Worm (Caenorhabditis elegans): ENCODE data around the gene ocr-4.

ocr-4 gene

DNA sequence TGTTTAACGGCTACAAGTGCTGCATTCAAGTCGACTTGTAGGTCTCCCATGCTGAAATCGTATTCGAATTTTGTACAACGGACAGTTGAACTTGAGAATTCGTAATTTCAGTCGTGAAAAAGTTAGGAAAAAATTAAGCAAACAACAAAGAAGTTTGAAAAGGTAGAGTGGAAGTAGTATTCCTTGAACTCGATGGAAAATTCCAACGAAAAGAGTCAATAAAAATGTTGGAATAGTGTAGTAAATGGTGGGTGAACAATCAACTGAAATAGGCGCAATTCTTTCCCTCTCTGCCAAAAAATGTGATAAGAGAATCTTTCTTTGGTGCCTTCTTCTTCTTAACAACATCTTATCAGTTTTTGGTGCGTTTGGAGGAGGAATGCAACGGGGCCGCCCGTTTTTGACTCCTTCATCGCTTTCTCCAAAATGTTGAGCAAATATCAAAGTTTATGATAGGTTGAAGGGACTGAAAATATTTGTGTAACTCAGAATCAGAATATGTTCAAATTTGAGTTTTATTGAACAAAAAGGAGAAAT lies 5.9 kb downstream of the ocr-4 start, which contains the start of gene ifo-1:
Gene ifo-1 (minus strand): TSS at position 51 of the 537 bp plus-strand sequence.
- TF ChIP-seq nhr-47 (tag; optimal IDR thresholded peaks at IDR 0.05) (no peak), elt-2 (tag; optimal IDR thresholded peaks at IDR 0.05) (peak; percentile 88), tbx-2 (tag; optimal IDR thresholded peaks at IDR 0.05) (no peak), efl-1 (optimal IDR thresholded peaks at IDR 0.05) (no peak), efl-1 (GFP tag; optimal IDR thresholded peaks at IDR 0.05 in 1 of 2) (no peak), grh-1 (GFP tag; IDR thresholded peaks at IDR 0.05) (no peak), F16B12.6 (tag; optimal IDR thresholded peaks at IDR 0.05) (no peak), ceh-8 (GFP tag; optimal IDR thresholded peaks at IDR 0.05) (no peak), nhr-20 (tag; optimal IDR thresholded peaks at IDR 0.05) (peak; percentile 20), skn-1 (tag; optimal IDR thresholded peaks at IDR 0.05) (no peak), unc-98 (GFP tag; IDR thresholded peaks at IDR 0.05) (no peak), ces-1 (GFP tag; optimal IDR thresholded peaks at IDR 0.05) (no peak), elt-3 (tag; optimal IDR thresholded peaks at IDR 0.05) (no peak), swsn-7 (tag; optimal IDR thresholded peaks at IDR 0.05) (no peak), zip-4 (GFP tag; optimal IDR thresholded peaks at IDR 0.05) (no peak), nhr-90 (tag; optimal IDR thresholded peaks at IDR 0.05; ENCODE audit: poor library complexity) (peak; percentile 10), ets-5 (GFP tag; IDR thresholded peaks at IDR 0.05) (no peak), pqm-1 (tag; optimal IDR thresholded peaks at IDR 0.05) (peak; percentile 70), Y116A8C.19 (tag; optimal IDR thresholded peaks at IDR 0.05; ENCODE audit: borderline replicate concordance) (no peak), lin-35 (GFP tag; optimal IDR thresholded peaks at IDR 0.05) (peak in 1 of 2 experiments; percentile 33), C34B4.2 (tag; optimal IDR thresholded peaks at IDR 0.05) (no peak), nhr-11 (tag; optimal IDR thresholded peaks at IDR 0.05) (no peak), dsc-1 (tag; optimal IDR thresholded peaks at IDR 0.05) (no peak), blmp-1 (tag; optimal IDR thresholded peaks at IDR 0.05) (no peak), snpc-4 (tag; optimal IDR thresholded peaks at IDR 0.05) (no peak), nhr-85 (tag) (no peak), efl-3 (GFP tag; optimal IDR thresholded peaks at IDR 0.05) (no peak), jun-1 (tag; optimal IDR thresholded peaks at IDR 0.05) (no peak), nhr-71 (tag; optimal IDR thresholded peaks at IDR 0.05) (no peak), pag-3 (tag; optimal IDR thresholded peaks at IDR 0.05; ENCODE audit: borderline replicate concordance, insufficient read depth) (no peak), fkh-10 (GFP tag; optimal IDR thresholded peaks at IDR 0.05) (no peak), ztf-4 (tag; optimal IDR thresholded peaks at IDR 0.05) (no peak), egl-13 (tag; optimal IDR thresholded peaks at IDR 0.05) (no peak), unc-62 (GFP tag; optimal IDR thresholded peaks at IDR 0.05) (no peak), lin-14 (GFP tag; optimal IDR thresholded peaks at IDR 0.05) (no peak), unc-30 (tag; optimal IDR thresholded peaks at IDR 0.05) (no peak), ceh-88 (GFP tag; IDR thresholded peaks at IDR 0.05) (no peak), hpl-2 (GFP tag; optimal IDR thresholded peaks at IDR 0.05) (no peak), rnt-1 (tag; optimal IDR thresholded peaks at IDR 0.05) (no peak), fkh-4 (tag; optimal IDR thresholded peaks at IDR 0.05; ENCODE audit: borderline replicate concordance) (no peak)

DNA sequence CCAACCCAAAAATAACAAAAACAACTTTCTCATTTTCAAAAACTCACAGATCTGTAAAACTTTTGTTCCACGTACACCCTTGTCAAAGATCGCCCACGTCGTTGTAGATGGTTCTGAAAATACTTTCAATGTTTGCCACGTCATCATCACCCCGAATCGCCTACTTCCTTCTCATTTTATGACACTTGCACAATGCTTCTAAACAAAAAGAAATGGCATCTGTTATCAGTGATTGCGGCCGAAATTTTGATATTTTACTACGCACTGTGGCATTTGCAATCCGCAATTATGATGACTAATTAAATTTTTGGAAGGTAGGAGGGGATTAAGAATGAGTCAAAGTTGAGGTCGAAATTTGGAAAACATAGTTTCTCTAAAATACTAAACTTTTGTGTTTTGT lies 6.9 kb downstream of the ocr-4 start:
- TF ChIP-seq nhr-77 (tag; optimal IDR thresholded peaks at IDR 0.05), result no peak
- TF ChIP-seq efl-1 (optimal IDR thresholded peaks at IDR 0.05), result no peak
- peak in 1 of 2 experiments; percentile 28 for TF ChIP-seq efl-1 (GFP tag; optimal IDR thresholded peaks at IDR 0.05 in 1 of 2)
- no peak for TF ChIP-seq fkh-4 (tag; optimal IDR thresholded peaks at IDR 0.05; ENCODE audit: borderline replicate concordance)
- TF ChIP-seq nhr-90 (tag; optimal IDR thresholded peaks at IDR 0.05; ENCODE audit: poor library complexity), result no peak
- TF ChIP-seq nhr-84 (tag; optimal IDR thresholded peaks at IDR 0.05), result no peak
- TF ChIP-seq elt-2 (tag; optimal IDR thresholded peaks at IDR 0.05), result peak; percentile 52
- TF ChIP-seq elt-3 (tag; optimal IDR thresholded peaks at IDR 0.05), result no peak
- no peak for TF ChIP-seq egl-27 (tag; optimal IDR thresholded peaks at IDR 0.05)
